Fruit fly (Drosophila melanogaster) whole organism, embryonic: ENCODE data around the gene wls.

Experiments used
- Bgb ChIP-seq: fragments of 200-800 bp; sonication (Bioruptor generic); IDR thresholded peaks from 2 replicates; pipeline ENCODE4 v1.3.6; 2022; ENCODE audit warnings: missing biosample characterization, missing genetic modification characterization; ENCODE audit not compliant: partially characterized antibody
- CG1024 ChIP-seq: fragments of 200-800 bp; sonication (Bioruptor generic); IDR thresholded peaks from 2 replicates; pipeline ENCODE4 v1.3.6; 2022; ENCODE audit warnings: missing biosample characterization, missing genetic modification characterization
- CG10462 ChIP-seq: fragments of 200-800 bp; sonication (Bioruptor generic); optimal IDR thresholded peaks from 2 replicates; lab custom pipeline; 2016; ENCODE audit warnings: missing biosample characterization, missing genetic modification characterization
- CG11398 ChIP-seq: fragments of 200-800 bp; sonication (Bioruptor generic); optimal IDR thresholded peaks from 2 replicates; lab custom pipeline; 2016; ENCODE audit warnings: missing biosample characterization, missing genetic modification characterization
- CG11456 ChIP-seq: fragments of 200-800 bp; sonication (Bioruptor generic); IDR thresholded peaks from 3 replicates; pipeline ENCODE4 v1.3.6; 2022; ENCODE audit warnings: missing biosample characterization, missing genetic modification characterization
- CG11695 ChIP-seq: fragments of 200-800 bp; sonication (Bioruptor generic); IDR thresholded peaks from 3 replicates; pipeline ENCODE4 v1.3.6; 2022; ENCODE audit warnings: missing biosample characterization, missing genetic modification characterization
- CG12155 ChIP-seq: fragments of 200-800 bp; sonication (Bioruptor generic); optimal IDR thresholded peaks from 3 replicates; lab custom pipeline; 2016; ENCODE audit warnings: missing biosample characterization, missing genetic modification characterization
- CG12219 ChIP-seq: fragments of 200-800 bp; sonication (Bioruptor generic); optimal IDR thresholded peaks from 3 replicates; lab custom pipeline; 2018; ENCODE audit warnings: missing biosample characterization, mild to moderate bottlenecking, missing genetic modification characterization
- CG12299 ChIP-seq: fragments of 200-800 bp; sonication (Bioruptor generic); optimal IDR thresholded peaks from 2 replicates; lab custom pipeline; 2018; ENCODE audit warnings: missing biosample characterization, mild to moderate bottlenecking, missing genetic modification characterization
- CG12659 ChIP-seq: fragments of 200-800 bp; sonication (Bioruptor generic); optimal IDR thresholded peaks from 3 replicates; lab custom pipeline; 2017; ENCODE audit warnings: mild to moderate bottlenecking, missing biosample characterization, missing genetic modification reagents, missing genetic modification characterization
- CG14965 ChIP-seq: fragments of 200-800 bp; sonication (Bioruptor generic); optimal IDR thresholded peaks from 2 replicates; lab custom pipeline; 2016; ENCODE audit warnings: missing biosample characterization, missing genetic modification characterization, borderline replicate concordance
- CG1529 ChIP-seq: fragments of 200-800 bp; sonication (Bioruptor generic); optimal IDR thresholded peaks from 3 replicates; lab custom pipeline; 2018; ENCODE audit warnings: missing biosample characterization, missing genetic modification characterization
- CG16813 ChIP-seq: fragments of 200-800 bp; sonication (Bioruptor generic); IDR thresholded peaks from 3 replicates; pipeline ENCODE4 v1.3.6; 2022; ENCODE audit warnings: missing biosample characterization, missing genetic modification characterization; ENCODE audit not compliant: partially characterized antibody
- CG16863 ChIP-seq: fragments of 200-800 bp; sonication (Bioruptor generic); optimal IDR thresholded peaks from 3 replicates; lab custom pipeline; 2016; ENCODE audit warnings: missing biosample characterization, missing genetic modification characterization
- CG17328 ChIP-seq: fragments of 200-800 bp; sonication (Bioruptor generic); IDR thresholded peaks from 2 replicates; pipeline ENCODE4 v1.3.6; 2022; ENCODE audit warnings: missing biosample characterization, missing genetic modification characterization
- CG17912 ChIP-seq: fragments of 200-800 bp; sonication (Bioruptor generic); optimal IDR thresholded peaks from 2 replicates; lab custom pipeline; 2018; ENCODE audit warnings: missing biosample characterization, mild to moderate bottlenecking, missing genetic modification characterization
- CG4730 ChIP-seq: fragments of 200-800 bp; sonication (Bioruptor generic); IDR thresholded peaks from 2 replicates; pipeline ENCODE4 v1.3.6; 2022; ENCODE audit warnings: missing biosample characterization, missing genetic modification characterization
- CG6765 ChIP-seq: fragments of 200-800 bp; sonication (Bioruptor generic); optimal IDR thresholded peaks from 3 replicates; lab custom pipeline; 2017; ENCODE audit warnings: missing biosample characterization, mild to moderate bottlenecking, missing genetic modification characterization
- CG8944 ChIP-seq: fragments of 200-800 bp; sonication (Bioruptor generic); optimal IDR thresholded peaks from 3 replicates; lab custom pipeline; 2016; ENCODE audit warnings: missing biosample characterization, missing genetic modification characterization
- CG9215 ChIP-seq: fragments of 200-800 bp; sonication (Bioruptor generic); IDR thresholded peaks from 2 replicates; pipeline ENCODE4 v1.3.6; 2022; ENCODE audit warnings: missing biosample characterization, missing genetic modification characterization
- CG9609 ChIP-seq: fragments of 200-800 bp; sonication (Bioruptor generic); optimal IDR thresholded peaks from 3 replicates; lab custom pipeline; 2016; ENCODE audit warnings: missing biosample characterization, missing genetic modification characterization
- CoRest ChIP-seq: fragments of 200-800 bp; sonication (Bioruptor generic); optimal IDR thresholded peaks from 3 replicates; lab custom pipeline; 2018; ENCODE audit warnings: missing biosample characterization, mild to moderate bottlenecking, missing genetic modification characterization, moderate library complexity
- D19B ChIP-seq: fragments of 200-800 bp; sonication (Bioruptor generic); optimal IDR thresholded peaks from 2 replicates; lab custom pipeline; 2017; ENCODE audit warnings: missing biosample characterization, mild to moderate bottlenecking, missing genetic modification characterization
- Drgx ChIP-seq: fragments of 200-800 bp; sonication (Bioruptor generic); IDR thresholded peaks from 2 replicates; pipeline ENCODE4 v1.3.6; 2022; ENCODE audit warnings: missing biosample characterization, missing genetic modification characterization
- Gug ChIP-seq: fragments of 200-800 bp; sonication (Bioruptor generic); IDR thresholded peaks from 4 replicates; pipeline ENCODE4 v1.3.6; 2022; ENCODE audit warnings: missing biosample characterization, missing genetic modification characterization
- Hr51 ChIP-seq, 2 experiments: fragments of 200-800 bp; sonication (Bioruptor generic); optimal IDR thresholded peaks; 2 replicates in 1 of 2; 3 replicates in 1 of 2; lab custom pipeline; 2016 to 2018; ENCODE audit warnings: missing biosample characterization in 2 of 2, missing genetic modification characterization in 2 of 2, mild to moderate bottlenecking in 1 of 2, moderate library complexity in 1 of 2
- Lim3 ChIP-seq: fragments of 200-800 bp; sonication (Bioruptor generic); IDR thresholded peaks from 2 replicates; pipeline ENCODE4 v1.3.6; 2022; ENCODE audit warnings: missing biosample characterization, missing genetic modification characterization
- Lpt ChIP-seq: fragments of >200 bp; optimal IDR thresholded peaks from 2 replicates; lab custom pipeline; 2018; ENCODE audit warnings: missing biosample characterization, missing genetic modification characterization
- Max ChIP-seq: fragments of 200-800 bp; sonication (Bioruptor generic); optimal IDR thresholded peaks from 2 replicates; lab custom pipeline; 2016; ENCODE audit warnings: missing biosample characterization, mild to moderate bottlenecking, missing genetic modification characterization
- amos ChIP-seq: fragments of 200-800 bp; sonication (Bioruptor generic); IDR thresholded peaks from 2 replicates; pipeline ENCODE4 v1.3.6; 2022; ENCODE audit warnings: missing biosample characterization, missing genetic modification characterization; ENCODE audit not compliant: partially characterized antibody
- aop ChIP-seq: fragments of 200-800 bp; sonication (Bioruptor generic); IDR thresholded peaks from 2 replicates; pipeline ENCODE4 v1.3.6; 2022; ENCODE audit warnings: missing biosample characterization, missing genetic modification characterization
- bigmax ChIP-seq: fragments of 200-800 bp; sonication (Bioruptor generic); optimal IDR thresholded peaks from 2 replicates; lab custom pipeline; 2018; ENCODE audit warnings: missing biosample characterization, mild to moderate bottlenecking, missing genetic modification characterization
- cad ChIP-seq: fragments of >200 bp; optimal IDR thresholded peaks from 2 replicates; lab custom pipeline; 2017; ENCODE audit warnings: missing biosample characterization, missing genetic modification characterization
- cato ChIP-seq: fragments of 200-800 bp; sonication (Bioruptor generic); optimal IDR thresholded peaks from 2 replicates; lab custom pipeline; 2016; ENCODE audit warnings: missing biosample characterization, missing genetic modification characterization, borderline replicate concordance
- corto ChIP-seq: fragments of 200-800 bp; sonication (Bioruptor generic); optimal IDR thresholded peaks from 2 replicates; lab custom pipeline; 2016; ENCODE audit warnings: missing biosample characterization, mild to moderate bottlenecking, missing genetic modification characterization, moderate library complexity
- dati ChIP-seq: fragments of 200-800 bp; sonication (Bioruptor generic); IDR thresholded peaks from 2 replicates; pipeline ENCODE4 v1.3.6; 2022; ENCODE audit warnings: missing biosample characterization, missing genetic modification characterization
- dmrt99B ChIP-seq: fragments of 200-800 bp; sonication (Bioruptor generic); optimal IDR thresholded peaks from 2 replicates; lab custom pipeline; 2018; ENCODE audit warnings: missing biosample characterization, mild to moderate bottlenecking, missing genetic modification characterization, moderate library complexity
- dpn ChIP-seq, 2 experiments: fragments of 200-800 bp; sonication (Bioruptor generic); optimal IDR thresholded peaks; 3 replicates each; lab custom pipeline; 2016; ENCODE audit warnings: missing biosample characterization in 2 of 2, missing genetic modification characterization in 2 of 2
- ems ChIP-seq: fragments of 200-800 bp; sonication (Bioruptor generic); optimal IDR thresholded peaks from 3 replicates; lab custom pipeline; 2016; ENCODE audit warnings: missing biosample characterization, missing genetic modification characterization
- h ChIP-seq: fragments of >200 bp; optimal IDR thresholded peaks from 2 replicates; lab custom pipeline; 2017
- hth ChIP-seq: fragments of >200 bp; optimal IDR thresholded peaks from 2 replicates; lab custom pipeline; 2017; ENCODE audit warnings: inconsistent platforms
- klu ChIP-seq: fragments of 200-800 bp; sonication (Bioruptor generic); IDR thresholded peaks from 2 replicates; pipeline ENCODE4 v1.3.6; 2022; ENCODE audit warnings: missing biosample characterization, missing genetic modification characterization
- lilli ChIP-seq: fragments of 200-800 bp; sonication (Bioruptor generic); optimal IDR thresholded peaks from 3 replicates; lab custom pipeline; 2016; ENCODE audit warnings: missing biosample characterization, missing genetic modification characterization
- lmd ChIP-seq: fragments of 200-800 bp; sonication (Bioruptor generic); IDR thresholded peaks from 2 replicates; pipeline ENCODE4 v1.3.6; 2022; ENCODE audit warnings: missing biosample characterization, missing genetic modification characterization
- mld ChIP-seq: fragments of 200-800 bp; sonication (Bioruptor generic); IDR thresholded peaks from 3 replicates; pipeline ENCODE4 v1.3.6; 2022; ENCODE audit warnings: missing biosample characterization, missing genetic modification characterization; ENCODE audit not compliant: partially characterized antibody
- nmo ChIP-seq: fragments of 200-800 bp; sonication (Bioruptor generic); optimal IDR thresholded peaks from 2 replicates; lab custom pipeline; 2018; ENCODE audit warnings: missing biosample characterization, mild to moderate bottlenecking, missing genetic modification characterization, moderate library complexity
- pfk ChIP-seq: fragments of 200-800 bp; sonication (Bioruptor generic); optimal IDR thresholded peaks from 2 replicates; lab custom pipeline; 2018; ENCODE audit warnings: missing biosample characterization, mild to moderate bottlenecking, missing genetic modification characterization, moderate library complexity
- psq ChIP-seq: fragments of 200-800 bp; sonication (Bioruptor generic); optimal IDR thresholded peaks from 2 replicates; lab custom pipeline; 2017; ENCODE audit warnings: missing biosample characterization, missing genetic modification characterization
- rib ChIP-seq: fragments of 200-800 bp; sonication (Bioruptor generic); IDR thresholded peaks from 2 replicates; pipeline ENCODE4 v1.3.6; 2022; ENCODE audit warnings: missing biosample characterization, missing genetic modification characterization
- so ChIP-seq: fragments of 200-800 bp; sonication (Bioruptor generic); IDR thresholded peaks from 3 replicates; pipeline ENCODE4 v1.3.6; 2022; ENCODE audit warnings: missing biosample characterization, missing genetic modification characterization
- trem ChIP-seq: fragments of 200-800 bp; optimal IDR thresholded peaks from 3 replicates; lab custom pipeline; 2019; ENCODE audit warnings: missing biosample characterization, mild to moderate bottlenecking, missing genetic modification characterization, moderate library complexity
- vvl ChIP-seq: fragments of 200-800 bp; sonication (Bioruptor generic); IDR thresholded peaks from 2 replicates; pipeline ENCODE4 v1.3.6; 2022; ENCODE audit warnings: missing biosample characterization, missing genetic modification characterization

Gene wls

DNA sequence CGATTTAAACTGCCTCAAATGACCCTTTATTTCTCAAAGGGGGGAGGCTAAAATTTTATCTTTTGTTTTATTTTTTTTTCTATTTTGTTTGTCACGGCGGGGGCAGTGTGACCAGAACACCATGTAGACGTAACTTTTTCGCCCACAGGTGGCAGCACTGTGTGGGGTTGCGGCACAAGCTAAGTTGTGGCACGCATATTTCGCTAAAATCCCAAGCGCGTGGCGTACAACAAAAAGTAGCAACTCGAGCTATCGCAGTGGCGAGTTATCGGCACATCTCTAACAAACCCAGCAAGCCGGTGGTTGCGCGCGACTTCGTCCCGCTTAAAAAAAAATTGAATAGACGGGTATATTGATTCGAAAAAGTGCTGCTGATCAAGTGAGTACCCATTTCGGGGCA lies 46.3 kb downstream of the wls start, which contains the start of the genes Ufd1 and NaPi-III (continued):
- no peak for TF ChIP-seq CG1024
- TF ChIP-seq CG16813 (GFP tag; lab: Robert Waterston, UW), result peak; percentile 84
- TF ChIP-seq CG11398 (GFP tag; lab: Kevin White, UChicago), result no peak
- no peak for TF ChIP-seq CG14965 (GFP tag; lab: Kevin White, UChicago)
- 0 out of 3 replicates have a peak, but pooled peaks have one; percentile 52 for TF ChIP-seq so (GFP tag; lab: Robert Waterston, UW)
- TF ChIP-seq cad (GFP tag; lab: Kevin White, UChicago), result no peak
- no peak for TF ChIP-seq CG12219
- TF ChIP-seq corto (GFP tag; lab: Kevin White, UChicago), result no peak
- no peak for TF ChIP-seq CG6765 (GFP tag; lab: Kevin White, UChicago)
- peak; percentile 46 for TF ChIP-seq lilli (GFP tag; lab: Kevin White, UChicago)
- TF ChIP-seq h, result no peak
- TF ChIP-seq CG4730 (GFP tag; lab: Robert Waterston, UW), result no peak
- no peak for TF ChIP-seq Max (GFP tag; lab: Kevin White, UChicago)
- TF ChIP-seq aop (GFP tag; lab: Robert Waterston, UW), result no peak
- peak; percentile 91 for TF ChIP-seq Bgb (GFP tag; lab: Robert Waterston, UW)
- TF ChIP-seq CG8944 (GFP tag; lab: Kevin White, UChicago), result peak; percentile 36
- peak; percentile 89 for TF ChIP-seq CG12659 (GFP tag; lab: Kevin White, UChicago)
- TF ChIP-seq Drgx, result peak; percentile 57
- TF ChIP-seq Lim3 (GFP tag; lab: Robert Waterston, UW), result no peak
- no peak for TF ChIP-seq CG10462 (GFP tag; lab: Kevin White, UChicago)
- TF ChIP-seq CG12155, result peak; percentile 56
- TF ChIP-seq rib, result no peak
- no peak for TF ChIP-seq hth (lab: Kevin White, UChicago)
- peak; percentile 75; the same call in 2 of the 3 replicates for TF ChIP-seq CG11456
- TF ChIP-seq CG1529, result no peak
- peak; percentile 26; the same call in 1 of the 4 replicates for TF ChIP-seq Gug (GFP tag; lab: Robert Waterston, UW)
- TF ChIP-seq vvl (GFP tag; lab: Robert Waterston, UW), result peak; percentile 59; the same call in 1 of the 2 replicates
- TF ChIP-seq ems (GFP tag; lab: Kevin White, UChicago), result peak; percentile 23
- TF ChIP-seq CG9609 (GFP tag; lab: Kevin White, UChicago), result peak; percentile 52
- TF ChIP-seq dati, result no peak
- no peak for TF ChIP-seq bigmax (GFP tag; lab: Kevin White, UChicago)
- TF ChIP-seq Lpt (GFP tag; lab: Kevin White, UChicago), result no peak
- TF ChIP-seq mld, result no peak
- TF ChIP-seq CG11695 (GFP tag; lab: Robert Waterston, UW), result no peak
- TF ChIP-seq psq (GFP tag; lab: Kevin White, UChicago), result no peak
- TF ChIP-seq CoRest (tag; lab: Kevin White, UChicago), result peak; percentile 73
- no peak for TF ChIP-seq klu (GFP tag; lab: Robert Waterston, UW)
- TF ChIP-seq lmd (GFP tag; lab: Robert Waterston, UW), result peak; percentile 20; the same call in 1 of the 2 replicates
- TF ChIP-seq CG17912 (GFP tag; lab: Kevin White, UChicago), result no peak
- TF ChIP-seq cato (GFP tag; lab: Kevin White, UChicago), result no peak
- peak; percentile 46 to 62 for TF ChIP-seq dpn (GFP tag; optimal IDR thresholded peaks at IDR 0.05; lab: Kevin White, UChicago)
- TF ChIP-seq dmrt99B, result no peak
- TF ChIP-seq pfk (GFP tag; lab: Kevin White, UChicago), result no peak
- no peak for TF ChIP-seq CG12299 (tag; lab: Kevin White, UChicago)
- peak; percentile 90 for TF ChIP-seq amos
- no peak for TF ChIP-seq CG17328
- TF ChIP-seq D19B, result no peak
- peak; percentile 74 for TF ChIP-seq nmo (GFP tag; lab: Kevin White, UChicago)
- TF ChIP-seq Hr51 (GFP tag; optimal IDR thresholded peaks at IDR 0.05; lab: Kevin White, UChicago), result peak in 1 of 2 experiments; percentile 12
- TF ChIP-seq CG9215 (GFP tag; lab: Robert Waterston, UW), result no peak; the same call in 1 of the 2 replicates
- peak; percentile 8 for TF ChIP-seq CG16863 (GFP tag; lab: Kevin White, UChicago)
- peak; percentile 86 for TF ChIP-seq trem (tag; lab: Kevin White, UChicago)
